Worm (Caenorhabditis elegans) whole organism, L4 larva: Measurements from ENCODE around the gene T13C5.9.

Experiments used
- ces-1 ChIP-seq: fragments of 150-350 bp; sonication (generic microtip); optimal IDR thresholded peaks from 4 replicates; lab custom pipeline; 2014; ENCODE audit warnings: missing biosample characterization, missing genetic modification reagents, missing genetic modification characterization
- fkh-10 ChIP-seq: fragments of 150-350 bp; optimal IDR thresholded peaks from 2 replicates; lab custom pipeline; 2014; ENCODE audit warnings: missing biosample characterization, missing genetic modification reagents, missing genetic modification characterization
- nhr-10 ChIP-seq: fragments of 150-350 bp; optimal IDR thresholded peaks from 2 replicates; lab custom pipeline; 2014; ENCODE audit warnings: missing biosample characterization, missing genetic modification characterization
- nhr-11 ChIP-seq: fragments of 150-350 bp; optimal IDR thresholded peaks from 2 replicates; lab custom pipeline; 2014; ENCODE audit warnings: missing biosample characterization, missing genetic modification characterization
- nhr-77 ChIP-seq: fragments of 150-350 bp; optimal IDR thresholded peaks from 2 replicates; lab custom pipeline; 2014; ENCODE audit warnings: missing biosample characterization, missing genetic modification characterization
- zfp-2 ChIP-seq: sonication (generic microtip); optimal IDR thresholded peaks from 2 replicates; lab custom pipeline; 2016; ENCODE audit warnings: mild to moderate bottlenecking, missing genetic modification characterization, missing compliant biosample characterization

DNA sequence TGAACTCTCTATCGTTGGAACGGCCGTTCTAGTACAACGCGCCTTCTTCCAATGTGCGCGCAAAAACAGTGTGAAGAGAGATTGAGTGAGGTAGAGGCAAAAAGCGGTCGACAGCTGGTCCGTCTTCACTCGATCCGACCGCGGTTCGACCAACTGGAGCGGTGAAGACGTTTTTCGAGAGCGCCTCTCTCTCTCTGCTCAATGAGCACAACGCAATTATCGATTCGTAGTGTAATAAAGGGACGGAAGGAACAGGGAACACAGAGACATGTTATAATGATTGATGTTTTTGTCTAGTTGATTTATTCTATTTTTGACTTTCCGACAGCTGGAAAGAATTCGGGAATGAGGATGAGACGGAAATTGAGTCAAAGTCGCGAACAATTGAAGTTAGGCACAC lies 34.8 kb downstream of the T13C5.9 start:
- TF ChIP-seq nhr-10 (no peak), nhr-77 (tag; lab: Kevin White, UChicago) (no peak), fkh-10 (GFP tag; lab: Kevin White, UChicago) (no peak), zfp-2 (tag; lab: Kevin White, UChicago) (no peak), ces-1 (GFP tag; lab: Kevin White, UChicago) (no peak), nhr-11 (tag; lab: Kevin White, UChicago) (no peak)
